Worm (Caenorhabditis elegans): ENCODE measurements around the gene Y38F1A.7.

DNA sequence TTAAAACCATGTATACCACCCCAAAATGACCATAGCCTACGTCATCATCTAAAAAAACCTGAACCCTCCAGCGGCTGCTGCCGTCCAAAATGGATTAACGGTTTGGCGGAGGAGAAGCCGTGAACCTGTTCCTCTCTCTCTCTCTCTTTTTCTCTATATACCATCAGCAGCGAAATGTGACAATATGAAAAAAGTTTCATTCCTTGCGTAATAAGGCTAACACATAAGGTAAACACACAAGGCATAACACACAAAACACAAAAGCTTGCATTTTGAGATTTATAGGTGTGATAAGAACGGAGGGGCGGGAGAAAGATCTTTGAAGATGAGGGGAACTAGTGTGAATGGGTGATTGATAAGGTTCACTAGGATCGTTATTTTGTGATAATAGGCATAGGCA, 36.3 kb downstream of the Y38F1A.7 start:
- TF ChIP-seq nhr-12 (tag; optimal IDR thresholded peaks at IDR 0.05) (no peak), ama-1 (optimal IDR thresholded peaks at IDR 0.05) (no peak), lin-39 (tag; optimal IDR thresholded peaks at IDR 0.05) (no peak), alr-1 (tag; optimal IDR thresholded peaks at IDR 0.05) (no peak), nhr-77 (tag; optimal IDR thresholded peaks at IDR 0.05) (no peak), egl-27 (tag; optimal IDR thresholded peaks at IDR 0.05) (no peak), elt-3 (tag; optimal IDR thresholded peaks at IDR 0.05) (no peak), unc-39 (tag; optimal IDR thresholded peaks at IDR 0.05) (no peak), R02D3.7 (tag; optimal IDR thresholded peaks at IDR 0.05) (no peak), mdl-1 (tag; optimal IDR thresholded peaks at IDR 0.05) (no peak), snpc-4 (tag; optimal IDR thresholded peaks at IDR 0.05) (no peak), ztf-4 (tag; optimal IDR thresholded peaks at IDR 0.05) (no peak), nhr-10 (tag; optimal IDR thresholded peaks at IDR 0.05) (no peak), mbf-1 (tag; optimal IDR thresholded peaks at IDR 0.05) (no peak)

All from whole organism, L2 larva.